Fruit fly (Drosophila melanogaster) whole organism, embryonic: Measurements from ENCODE around the gene CG31041.

Experiments
- B-H2 ChIP-seq: fragments of 200-800 bp; sonication (Bioruptor generic); optimal IDR thresholded peaks from 2 replicates; lab custom pipeline; 2018; ENCODE audit warnings: missing biosample characterization, mild to moderate bottlenecking, missing genetic modification characterization
- CG10979 ChIP-seq: fragments of 200-800 bp; sonication (Bioruptor generic); optimal IDR thresholded peaks from 2 replicates; lab custom pipeline; 2018; ENCODE audit warnings: missing biosample characterization, mild to moderate bottlenecking, missing genetic modification characterization, moderate library complexity
- CG13894 ChIP-seq: fragments of 200-800 bp; sonication (Bioruptor generic); optimal IDR thresholded peaks from 3 replicates; lab custom pipeline; 2018; ENCODE audit warnings: missing biosample characterization, mild to moderate bottlenecking, missing genetic modification characterization, moderate library complexity
- CG14965 ChIP-seq: fragments of 200-800 bp; sonication (Bioruptor generic); optimal IDR thresholded peaks from 2 replicates; lab custom pipeline; 2016; ENCODE audit warnings: missing biosample characterization, missing genetic modification characterization, borderline replicate concordance
- CG15479 ChIP-seq: fragments of 200-800 bp; sonication (Bioruptor generic); optimal IDR thresholded peaks from 3 replicates; lab custom pipeline; 2019; ENCODE audit warnings: missing biosample characterization, mild to moderate bottlenecking, missing genetic modification characterization, moderate library complexity
- CG17612 ChIP-seq: fragments of 200-800 bp; sonication (Bioruptor generic); IDR thresholded peaks from 2 replicates; pipeline ENCODE4 v1.3.6; 2022; ENCODE audit warnings: missing biosample characterization, missing genetic modification characterization
- CG34376 ChIP-seq: fragments of 200-800 bp; sonication (Bioruptor generic); optimal IDR thresholded peaks from 2 replicates; lab custom pipeline; 2018; ENCODE audit warnings: missing biosample characterization, mild to moderate bottlenecking, missing genetic modification characterization
- CG4707 ChIP-seq: fragments of 200-800 bp; sonication (Bioruptor generic); optimal IDR thresholded peaks from 2 replicates; lab custom pipeline; 2018; ENCODE audit warnings: missing biosample characterization, mild to moderate bottlenecking, missing genetic modification characterization, moderate library complexity
- CG4730 ChIP-seq: fragments of 200-800 bp; sonication (Bioruptor generic); IDR thresholded peaks from 2 replicates; pipeline ENCODE4 v1.3.6; 2022; ENCODE audit warnings: missing biosample characterization, missing genetic modification characterization
- CG6654 ChIP-seq: fragments of 200-800 bp; sonication (Bioruptor generic); optimal IDR thresholded peaks from 2 replicates; lab custom pipeline; 2017; ENCODE audit warnings: missing biosample characterization, mild to moderate bottlenecking, missing genetic modification characterization
- CG6683 ChIP-seq: fragments of 200-800 bp; sonication (Bioruptor generic); optimal IDR thresholded peaks from 2 replicates; lab custom pipeline; 2017; ENCODE audit warnings: missing biosample characterization, mild to moderate bottlenecking, missing genetic modification characterization, missing genetic modification reagents
- CG7556 ChIP-seq: fragments of 200-800 bp; sonication (Bioruptor generic); optimal IDR thresholded peaks from 2 replicates; lab custom pipeline; 2017; ENCODE audit warnings: missing biosample characterization, mild to moderate bottlenecking, missing genetic modification characterization
- CG7987 ChIP-seq: fragments of 200-800 bp; sonication (Bioruptor generic); optimal IDR thresholded peaks from 2 replicates; lab custom pipeline; 2018; ENCODE audit warnings: missing biosample characterization, mild to moderate bottlenecking, missing genetic modification characterization, moderate library complexity
- CG8388 ChIP-seq: fragments of 200-800 bp; sonication (Bioruptor generic); optimal IDR thresholded peaks from 2 replicates; lab custom pipeline; 2019; ENCODE audit warnings: missing biosample characterization, mild to moderate bottlenecking, missing genetic modification characterization, moderate library complexity
- CG9932 ChIP-seq: fragments of 200-800 bp; sonication (Bioruptor generic); IDR thresholded peaks from 2 replicates; pipeline ENCODE4 v1.3.6; 2022; ENCODE audit warnings: missing biosample characterization, missing genetic modification characterization
- E2f2 ChIP-seq: fragments of 200-800 bp; sonication (Bioruptor generic); IDR thresholded peaks from 2 replicates; pipeline ENCODE4 v1.3.6; 2022; ENCODE audit warnings: missing biosample characterization, missing genetic modification characterization
- Hey ChIP-seq: fragments of 200-800 bp; sonication (Bioruptor generic); optimal IDR thresholded peaks from 3 replicates; lab custom pipeline; 2018; ENCODE audit warnings: missing biosample characterization, mild to moderate bottlenecking, missing genetic modification characterization
- Hr78 ChIP-seq, 2 experiments: fragments of 200-800 bp in 1 of 2; fragments of >200 bp in 1 of 2; sonication (Bioruptor generic) in 1 of 2; optimal IDR thresholded peaks; 2 replicates each; lab custom pipeline; 2017 to 2019; ENCODE audit warnings: missing biosample characterization in 2 of 2, missing genetic modification characterization in 2 of 2, mild to moderate bottlenecking in 1 of 2, moderate library complexity in 1 of 2
- MBD-R2 ChIP-seq: fragments of 200-800 bp; sonication (Bioruptor generic); IDR thresholded peaks from 2 replicates; pipeline ENCODE4 v1.3.6; 2022; ENCODE audit warnings: missing biosample characterization, missing genetic modification characterization
- Nf-YA ChIP-seq: fragments of 200-800 bp; sonication (Bioruptor generic); IDR thresholded peaks from 2 replicates; pipeline ENCODE4 v1.3.6; 2022; ENCODE audit warnings: missing biosample characterization, missing genetic modification characterization
- Nf-YB ChIP-seq: fragments of 200-800 bp; sonication (Bioruptor generic); optimal IDR thresholded peaks from 3 replicates; lab custom pipeline; 2019; ENCODE audit warnings: missing biosample characterization, mild to moderate bottlenecking, missing genetic modification characterization, moderate library complexity
- NfI ChIP-seq: fragments of 200-800 bp; sonication (Bioruptor generic); optimal IDR thresholded peaks from 3 replicates; lab custom pipeline; 2018; ENCODE audit warnings: missing biosample characterization, mild to moderate bottlenecking, missing genetic modification characterization, moderate library complexity
- Sin3A ChIP-seq: fragments of >200 bp; optimal IDR thresholded peaks from 2 replicates; lab custom pipeline; 2018
- Taf1 ChIP-seq: fragments of 200-800 bp; sonication (Bioruptor generic); IDR thresholded peaks from 2 replicates; pipeline ENCODE4 v1.3.6; 2022; ENCODE audit warnings: missing biosample characterization, missing genetic modification characterization
- Xrp1 ChIP-seq: fragments of 200-800 bp; sonication (Bioruptor generic); IDR thresholded peaks from 2 replicates; pipeline ENCODE4 v1.3.6; 2022; ENCODE audit warnings: missing biosample characterization, missing genetic modification characterization
- ap ChIP-seq: fragments of 200-800 bp; sonication (Bioruptor generic); IDR thresholded peaks from 2 replicates; pipeline ENCODE4 v1.3.6; 2022; ENCODE audit warnings: missing biosample characterization, missing genetic modification characterization
- bab2 ChIP-seq: fragments of 200-800 bp; sonication (Bioruptor generic); optimal IDR thresholded peaks from 2 replicates; lab custom pipeline; 2016; ENCODE audit warnings: missing biosample characterization, missing genetic modification characterization
- bigmax ChIP-seq: fragments of 200-800 bp; sonication (Bioruptor generic); optimal IDR thresholded peaks from 2 replicates; lab custom pipeline; 2018; ENCODE audit warnings: missing biosample characterization, mild to moderate bottlenecking, missing genetic modification characterization
- dmrt11E ChIP-seq: fragments of 200-800 bp; sonication (Bioruptor generic); optimal IDR thresholded peaks from 3 replicates; lab custom pipeline; 2018; ENCODE audit warnings: missing biosample characterization, mild to moderate bottlenecking, missing genetic modification characterization, moderate library complexity
- eyg ChIP-seq: fragments of 200-800 bp; sonication (Bioruptor generic); optimal IDR thresholded peaks from 3 replicates; lab custom pipeline; 2016; ENCODE audit warnings: missing biosample characterization, missing genetic modification characterization
- gcm ChIP-seq: fragments of 200-800 bp; sonication (Bioruptor generic); optimal IDR thresholded peaks from 2 replicates; lab custom pipeline; 2019; ENCODE audit warnings: missing biosample characterization, mild to moderate bottlenecking, missing genetic modification characterization, moderate library complexity
- her ChIP-seq: fragments of 200-800 bp; sonication (Bioruptor generic); optimal IDR thresholded peaks from 2 replicates; lab custom pipeline; 2016; ENCODE audit warnings: missing biosample characterization, missing genetic modification characterization
- hkb ChIP-seq, 2 experiments: fragments of 200-800 bp in 1 of 2; fragments of >200 bp in 1 of 2; sonication (Bioruptor generic) in 1 of 2; IDR thresholded peaks in 1 of 2; optimal IDR thresholded peaks in 1 of 2; 2 replicates each; pipeline versions ENCODE4 v1.3.6 to Lab custom; 2017 to 2022; ENCODE audit warnings: missing biosample characterization in 1 of 2, missing genetic modification characterization in 1 of 2
- ind ChIP-seq: fragments of 200-800 bp; sonication (Bioruptor generic); optimal IDR thresholded peaks from 3 replicates; lab custom pipeline; 2016; ENCODE audit warnings: missing biosample characterization, missing genetic modification characterization
- jigr1 ChIP-seq: fragments of 200-800 bp; sonication (Bioruptor generic); IDR thresholded peaks from 3 replicates; pipeline ENCODE4 v1.3.6; 2022; ENCODE audit warnings: missing biosample characterization, missing genetic modification characterization
- mam ChIP-seq: fragments of 200-800 bp; sonication (Bioruptor generic); optimal IDR thresholded peaks from 3 replicates; lab custom pipeline; 2016; ENCODE audit warnings: missing biosample characterization, missing genetic modification characterization
- nau ChIP-seq: fragments of 200-800 bp; sonication (Bioruptor generic); optimal IDR thresholded peaks from 3 replicates; lab custom pipeline; 2017; ENCODE audit warnings: missing biosample characterization, mild to moderate bottlenecking, missing genetic modification characterization, missing genetic modification reagents
- nerfin-2 ChIP-seq: fragments of 200-800 bp; sonication (Bioruptor generic); IDR thresholded peaks from 2 replicates; pipeline ENCODE4 v1.3.6; 2022; ENCODE audit warnings: missing biosample characterization, missing genetic modification characterization; ENCODE audit not compliant: partially characterized antibody
- oc ChIP-seq: fragments of 200-800 bp; sonication (Bioruptor generic); optimal IDR thresholded peaks from 2 replicates; lab custom pipeline; 2018; ENCODE audit warnings: missing biosample characterization, mild to moderate bottlenecking, missing genetic modification characterization, moderate library complexity
- org-1 ChIP-seq: fragments of 200-800 bp; sonication (Bioruptor generic); optimal IDR thresholded peaks from 2 replicates; lab custom pipeline; 2017; ENCODE audit warnings: missing biosample characterization, missing genetic modification characterization
- otp ChIP-seq: fragments of 200-800 bp; sonication (Bioruptor generic); IDR thresholded peaks from 3 replicates; pipeline ENCODE4, ENCODE4 v1.3.6; 2022; ENCODE audit warnings: missing biosample characterization, missing genetic modification characterization
- p53 ChIP-seq: fragments of 200-800 bp; sonication (Bioruptor generic); optimal IDR thresholded peaks from 2 replicates; lab custom pipeline; 2016; ENCODE audit warnings: missing biosample characterization, missing genetic modification characterization
- pho ChIP-seq: fragments of 200-800 bp; sonication (Bioruptor generic); optimal IDR thresholded peaks from 2 replicates; lab custom pipeline; 2016; ENCODE audit warnings: missing biosample characterization, missing genetic modification characterization
- salm ChIP-seq: fragments of 200-800 bp; sonication (Bioruptor generic); optimal IDR thresholded peaks from 2 replicates; lab custom pipeline; 2018; ENCODE audit warnings: missing biosample characterization, mild to moderate bottlenecking, missing genetic modification characterization
- sd ChIP-seq: fragments of 200-800 bp; sonication (Bioruptor generic); optimal IDR thresholded peaks from 3 replicates; lab custom pipeline; 2018; ENCODE audit warnings: missing biosample characterization, mild to moderate bottlenecking, missing genetic modification characterization, moderate library complexity
- seq ChIP-seq: fragments of 200-800 bp; sonication (Bioruptor generic); IDR thresholded peaks from 2 replicates; pipeline ENCODE4 v1.3.6; 2022; ENCODE audit warnings: missing biosample characterization, missing genetic modification characterization
- trh ChIP-seq: fragments of 200-800 bp; sonication (Bioruptor generic); optimal IDR thresholded peaks from 2 replicates; lab custom pipeline; 2016; ENCODE audit warnings: missing biosample characterization, missing genetic modification characterization
- vfl ChIP-seq: fragments of 200-800 bp; sonication (Bioruptor generic); optimal IDR thresholded peaks from 2 replicates; lab custom pipeline; 2016; ENCODE audit warnings: missing biosample characterization, missing genetic modification characterization
- z ChIP-seq: fragments of 200-800 bp; sonication (Bioruptor generic); IDR thresholded peaks from 3 replicates; pipeline ENCODE4 v1.3.6; 2022; ENCODE audit warnings: missing biosample characterization, missing genetic modification characterization

Gene CG31041

dm6 chr3R:29618515-29619157, 27.9 kb upstream of the CG31041 start, which contains the start of gene CG1907 (continued):
- peak; percentile 89 for TF ChIP-seq CG6654
- peak; percentile 97 for TF ChIP-seq CG6683
- TF ChIP-seq Hey, result peak; percentile 73
- peak; percentile 97 for TF ChIP-seq CG4730 (GFP tag; lab: Robert Waterston, UW)
- TF ChIP-seq MBD-R2 (GFP tag; lab: Robert Waterston, UW), result peak; percentile 99
- TF ChIP-seq hkb (optimal IDR thresholded peaks at IDR 0.05; lab: Kevin White, UChicago), result peak; percentile 20
- TF ChIP-seq hkb (GFP tag; IDR thresholded peaks at IDR 0.05; lab: Robert Waterston, UW), result peak; percentile 99
- peak; percentile 41 for TF ChIP-seq eyg
- TF ChIP-seq CG34376, result peak; percentile 96
- peak; percentile 98 for TF ChIP-seq seq (GFP tag; lab: Robert Waterston, UW)
- TF ChIP-seq CG9932 (GFP tag; lab: Robert Waterston, UW), result peak; percentile 98
- TF ChIP-seq gcm (GFP tag; lab: Kevin White, UChicago), result peak; percentile 98
- TF ChIP-seq jigr1 (GFP tag; lab: Robert Waterston, UW), result peak; percentile 96
- peak; percentile 99 for TF ChIP-seq dmrt11E (tag; lab: Kevin White, UChicago)
- TF ChIP-seq p53 (GFP tag; lab: Kevin White, UChicago), result peak; percentile 46
- no peak for TF ChIP-seq Sin3A (lab: Kevin White, UChicago)
- peak; percentile 85 for TF ChIP-seq CG4707 (GFP tag; lab: Kevin White, UChicago)
- TF ChIP-seq org-1 (GFP tag; lab: Kevin White, UChicago), result peak; percentile 97
- TF ChIP-seq nau (GFP tag; lab: Kevin White, UChicago), result peak; percentile 95
- TF ChIP-seq CG14965 (GFP tag; lab: Kevin White, UChicago), result no peak
- peak in 1 of 2 experiments; percentile 94 for TF ChIP-seq Hr78 (GFP tag; optimal IDR thresholded peaks at IDR 0.05; lab: Kevin White, UChicago)
- peak; percentile 95 for TF ChIP-seq B-H2 (GFP tag; lab: Kevin White, UChicago)
- TF ChIP-seq ap (GFP tag; lab: Robert Waterston, UW), result peak; percentile 98
- TF ChIP-seq bigmax (GFP tag; lab: Kevin White, UChicago), result peak; percentile 58
- TF ChIP-seq bab2, result peak; percentile 88
- TF ChIP-seq Nf-YA (GFP tag; lab: Robert Waterston, UW), result peak; percentile 98
- 0 out of 2 replicates have a peak, but pooled peaks have one; percentile 36 for TF ChIP-seq nerfin-2 (GFP tag; lab: Robert Waterston, UW)
- TF ChIP-seq mam (GFP tag; lab: Kevin White, UChicago), result peak; percentile 88
- peak; percentile 99 for TF ChIP-seq CG7556 (GFP tag; lab: Kevin White, UChicago)
- TF ChIP-seq Taf1 (GFP tag; lab: Robert Waterston, UW), result peak; percentile 96
- peak; percentile 96 for TF ChIP-seq NfI (GFP tag; lab: Kevin White, UChicago)
- TF ChIP-seq CG8388, result peak; percentile 97
- peak; percentile 96 for TF ChIP-seq oc
- TF ChIP-seq otp (GFP tag; lab: Robert Waterston, UW), result peak; percentile 96
- TF ChIP-seq CG13894, result peak; percentile 97
- peak; percentile 67 for TF ChIP-seq her
- TF ChIP-seq Xrp1 (GFP tag; lab: Robert Waterston, UW), result peak; percentile 99
- peak; percentile 98 for TF ChIP-seq ind
- peak; percentile 99 for TF ChIP-seq CG10979 (tag; lab: Kevin White, UChicago)
- TF ChIP-seq Nf-YB (GFP tag; lab: Kevin White, UChicago), result peak; percentile 88
- peak; percentile 72; the same call in 2 of the 3 replicates for TF ChIP-seq z (GFP tag; lab: Robert Waterston, UW)
- peak; percentile 87 for TF ChIP-seq sd (tag; lab: Kevin White, UChicago)
- peak; percentile 70 for TF ChIP-seq pho
- TF ChIP-seq CG15479 (GFP tag; lab: Kevin White, UChicago), result peak; percentile 82
- TF ChIP-seq salm, result peak; percentile 96
- peak; percentile 93 for TF ChIP-seq E2f2 (GFP tag; lab: Robert Waterston, UW)
- peak; percentile 82 for TF ChIP-seq vfl (GFP tag; lab: Kevin White, UChicago)
- peak; percentile 87 for TF ChIP-seq CG7987 (GFP tag; lab: Kevin White, UChicago)
- peak; percentile 96 for TF ChIP-seq CG17612 (GFP tag; lab: Robert Waterston, UW)
- TF ChIP-seq trh (GFP tag; lab: Kevin White, UChicago), result peak; percentile 92
